Fruit fly (Drosophila melanogaster): Measurements from ENCODE around the gene trol.

Gene trol

dm6 chrX:2589446-2590038 is 44.3 kb upstream of the trol start:
- TF ChIP-seq CG11617 (GFP tag; optimal IDR thresholded peaks at IDR 0.05) = peak; percentile 54
- TF ChIP-seq Crg-1 (GFP tag; optimal IDR thresholded peaks at IDR 0.05) = peak; percentile 75
- peak; percentile 31 for TF ChIP-seq tj (GFP tag; optimal IDR thresholded peaks at IDR 0.05)
- peak; percentile 84 for TF ChIP-seq CG12768 (GFP tag; optimal IDR thresholded peaks at IDR 0.05)
- TF ChIP-seq Clk (GFP tag; optimal IDR thresholded peaks at IDR 0.05) = peak; percentile 50
- peak; percentile 35 for TF ChIP-seq cic (GFP tag; optimal IDR thresholded peaks at IDR 0.05)
- peak; percentile 65 for TF ChIP-seq pad (GFP tag; optimal IDR thresholded peaks at IDR 0.05)
- no peak for TF ChIP-seq toe (GFP tag; optimal IDR thresholded peaks at IDR 0.05)
- peak; percentile 85 for TF ChIP-seq CG14711 (tag; optimal IDR thresholded peaks at IDR 0.05)
- TF ChIP-seq kay (GFP tag; ENCODE audit: borderline replicate concordance) = no peak
- peak; percentile 60 for TF ChIP-seq CG1620 (GFP tag; optimal IDR thresholded peaks at IDR 0.05)
- no peak for TF ChIP-seq ovo (GFP tag; optimal IDR thresholded peaks at IDR 0.05)
- TF ChIP-seq bab1 (GFP tag; optimal IDR thresholded peaks at IDR 0.05) = peak; percentile 93
- peak; percentile 92 for TF ChIP-seq CG7101 (tag; optimal IDR thresholded peaks at IDR 0.05)
- TF ChIP-seq cnc (optimal IDR thresholded peaks at IDR 0.05) = no peak
- TF ChIP-seq CG7045 (GFP tag; optimal IDR thresholded peaks at IDR 0.05) = peak; percentile 70
- peak; percentile 69 for TF ChIP-seq Hr96 (GFP tag; optimal IDR thresholded peaks at IDR 0.05)
- peak; percentile 24 for TF ChIP-seq CG5204 (GFP tag; optimal IDR thresholded peaks at IDR 0.05)
- peak; percentile 88 for TF ChIP-seq CG33017 (tag; optimal IDR thresholded peaks at IDR 0.05)
- peak; percentile 54 for TF ChIP-seq Mnt (GFP tag; optimal IDR thresholded peaks at IDR 0.05)

dm6 chrX:2588415-2589411 is 43.5 kb upstream of the trol start, which contains the start of gene egh:
Gene egh, plus strand, starts transcription at chrX:2588503.
- TF ChIP-seq CG7101 (tag; optimal IDR thresholded peaks at IDR 0.05) = peak; percentile 51
- TF ChIP-seq CG12768 (GFP tag; optimal IDR thresholded peaks at IDR 0.05) = peak; percentile 1
- TF ChIP-seq CG14711 (tag; optimal IDR thresholded peaks at IDR 0.05) = peak; percentile 17
- no peak for TF ChIP-seq cic (GFP tag; optimal IDR thresholded peaks at IDR 0.05)
- TF ChIP-seq CG1620 (GFP tag; optimal IDR thresholded peaks at IDR 0.05) = peak; percentile 43
- peak; percentile 38 for TF ChIP-seq Hr96 (GFP tag; optimal IDR thresholded peaks at IDR 0.05)
- no peak for TF ChIP-seq pad (GFP tag; optimal IDR thresholded peaks at IDR 0.05)
- no peak for TF ChIP-seq Crg-1 (GFP tag; optimal IDR thresholded peaks at IDR 0.05)
- peak; percentile 10 for TF ChIP-seq ovo (GFP tag; optimal IDR thresholded peaks at IDR 0.05)
- no peak for TF ChIP-seq CG33017 (tag; optimal IDR thresholded peaks at IDR 0.05)
- no peak for TF ChIP-seq CG5204 (GFP tag; optimal IDR thresholded peaks at IDR 0.05)
- peak; percentile 2 for TF ChIP-seq CG7045 (GFP tag; optimal IDR thresholded peaks at IDR 0.05)
- TF ChIP-seq Mnt (GFP tag; optimal IDR thresholded peaks at IDR 0.05) = peak; percentile 60
- peak; percentile 47 for TF ChIP-seq tj (GFP tag; optimal IDR thresholded peaks at IDR 0.05)
- TF ChIP-seq toe (GFP tag; optimal IDR thresholded peaks at IDR 0.05) = peak; percentile 2
- no peak for TF ChIP-seq cnc (optimal IDR thresholded peaks at IDR 0.05)
- no peak for TF ChIP-seq kay (GFP tag; ENCODE audit: borderline replicate concordance)
- peak; percentile 57 for TF ChIP-seq bab1 (GFP tag; optimal IDR thresholded peaks at IDR 0.05)
- TF ChIP-seq CG11617 (GFP tag; optimal IDR thresholded peaks at IDR 0.05) = peak; percentile 55
- TF ChIP-seq Clk (GFP tag; optimal IDR thresholded peaks at IDR 0.05) = no peak

- TF ChIP-seq pad (GFP tag; optimal IDR thresholded peaks at IDR 0.05) (no peak), Mnt (GFP tag; optimal IDR thresholded peaks at IDR 0.05) (peak; percentile 90), cnc (optimal IDR thresholded peaks at IDR 0.05) (no peak), Hr96 (GFP tag; optimal IDR thresholded peaks at IDR 0.05) (no peak)
Observed at dm6 chrX:2585716-2586082, 40.5 kb upstream of the trol start, which contains the start of gene wds. Gene wds, plus strand, starts transcription at chrX:2585980.

- TF ChIP-seq CG11617 (GFP tag; optimal IDR thresholded peaks at IDR 0.05) (no peak), toe (GFP tag; optimal IDR thresholded peaks at IDR 0.05) (peak; percentile 13), Mnt (GFP tag; optimal IDR thresholded peaks at IDR 0.05) (no peak)
Observed at dm6 chrX:2585055-2585715, 40.0 kb upstream of the trol start, which contains the start of gene CG13760. Gene CG13760, minus strand, starts transcription at chrX:2585699.

dm6 chrX:2581793-2582503 is 36.7 kb upstream of the trol start:
- TF ChIP-seq pad (GFP tag; optimal IDR thresholded peaks at IDR 0.05) (no peak), Hr96 (GFP tag; optimal IDR thresholded peaks at IDR 0.05) (no peak), cnc (optimal IDR thresholded peaks at IDR 0.05) (no peak), CG14711 (tag; optimal IDR thresholded peaks at IDR 0.05) (no peak), CG11617 (GFP tag; optimal IDR thresholded peaks at IDR 0.05) (no peak), toe (GFP tag; optimal IDR thresholded peaks at IDR 0.05) (peak; percentile 33), CG1620 (GFP tag; optimal IDR thresholded peaks at IDR 0.05) (no peak), CG5204 (GFP tag; optimal IDR thresholded peaks at IDR 0.05) (peak; percentile 37), CG7045 (GFP tag; optimal IDR thresholded peaks at IDR 0.05) (no peak), tj (GFP tag; optimal IDR thresholded peaks at IDR 0.05) (no peak), kay (GFP tag; ENCODE audit: borderline replicate concordance) (no peak), Mnt (GFP tag; optimal IDR thresholded peaks at IDR 0.05) (no peak), CG7101 (tag; optimal IDR thresholded peaks at IDR 0.05) (no peak)

Data from whole organism, adult.